Fruit fly (Drosophila melanogaster) whole organism, embryonic: ENCODE measurements around the gene Cyt-c1L.

Experiments used
- Abd-B ChIP-seq: fragments of 200-800 bp; sonication (Bioruptor generic); optimal IDR thresholded peaks from 2 replicates; lab custom pipeline; 2018; ENCODE audit warnings: missing biosample characterization, mild to moderate bottlenecking, missing genetic modification characterization, moderate library complexity
- CG8478 ChIP-seq: fragments of >200 bp; optimal IDR thresholded peaks from 2 replicates; lab custom pipeline; 2018
- pho ChIP-seq: fragments of 200-800 bp; sonication (Bioruptor generic); optimal IDR thresholded peaks from 2 replicates; lab custom pipeline; 2016; ENCODE audit warnings: missing biosample characterization, missing genetic modification characterization
- pnt ChIP-seq: fragments of 200-800 bp; sonication (Bioruptor generic); optimal IDR thresholded peaks from 3 replicates; lab custom pipeline; 2016; ENCODE audit warnings: missing biosample characterization, missing genetic modification characterization

- no peak for TF ChIP-seq CG8478 (lab: Kevin White, UChicago)
- no peak for TF ChIP-seq pho (GFP tag; lab: Kevin White, UChicago)
- no peak for TF ChIP-seq pnt
- no peak for TF ChIP-seq Abd-B (GFP tag; lab: Kevin White, UChicago)
Measured at dm6 chr3R:29194957-29195356, 9.0 kb downstream of the Cyt-c1L start, which contains the start of gene jus.
